Worm (Caenorhabditis elegans) whole organism, midembryonic: Measurements from ENCODE around the gene K05B2.4.

ENCODE experiments used
- T22C8.4 ChIP-seq: fragments of 200-800 bp; sonication (Bioruptor generic); IDR thresholded peaks from 2 replicates; pipeline ENCODE4 v1.3.6; 2022; ENCODE audit warnings: missing genetic modification characterization, missing compliant biosample characterization
- cog-1 ChIP-seq: sonication (generic microtip); optimal IDR thresholded peaks from 2 replicates; lab custom pipeline; 2016; ENCODE audit warnings: missing genetic modification characterization, missing compliant biosample characterization
- flt-1 ChIP-seq: fragments of 200-800 bp; sonication (Bioruptor generic); IDR thresholded peaks from 2 replicates; pipeline ENCODE4 v1.3.6; 2022; ENCODE audit warnings: missing genetic modification characterization, missing compliant biosample characterization
- klf-2 ChIP-seq: fragments of 200-800 bp; sonication (Bioruptor generic); conservative IDR thresholded peaks from 2 replicates; pipeline ENCODE4 v1.3.6; 2022; ENCODE audit warnings: missing genetic modification reagents, missing genetic modification characterization, missing compliant biosample characterization
- ref-1 ChIP-seq: fragments of 200-800 bp; sonication (Bioruptor generic); conservative IDR thresholded peaks from 2 replicates; pipeline ENCODE4 v1.3.6; 2022; ENCODE audit warnings: missing genetic modification reagents, missing genetic modification characterization, missing compliant biosample characterization
- tab-1 ChIP-seq: fragments of 200-800 bp; sonication (Bioruptor generic); IDR thresholded peaks from 2 replicates; pipeline ENCODE4 v1.3.6; 2022; ENCODE audit warnings: missing genetic modification characterization, missing compliant biosample characterization
- ztf-29 ChIP-seq: fragments of 200-800 bp; sonication (Bioruptor generic); IDR thresholded peaks from 2 replicates; pipeline ENCODE4 v1.3.6; 2022; ENCODE audit warnings: missing genetic modification reagents, missing genetic modification characterization, missing compliant biosample characterization

DNA sequence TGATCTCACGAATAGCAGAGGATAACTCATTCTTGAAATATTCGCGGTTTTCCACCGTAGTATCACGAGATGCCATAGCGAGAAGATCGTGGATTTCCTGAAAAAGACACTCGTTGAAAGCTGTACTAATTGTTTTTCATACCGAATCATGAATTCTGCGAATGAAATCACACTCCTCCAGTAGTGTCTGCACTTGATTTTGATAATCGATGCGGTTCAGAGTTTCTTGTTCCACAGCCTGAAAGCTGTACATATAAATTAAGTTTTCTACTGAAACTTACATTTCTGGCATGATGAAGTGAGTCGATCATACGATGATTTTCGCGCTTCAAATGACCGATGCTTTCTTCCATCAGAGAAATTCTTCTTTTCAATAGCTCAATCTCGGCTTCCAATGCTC lies 6.3 kb downstream of the K05B2.4 start:
- TF ChIP-seq klf-2 (no peak), ref-1 (GFP tag; lab: Robert Waterston, UW) (no peak), T22C8.4 (GFP tag; lab: Robert Waterston, UW) (no peak), cog-1 (tag; lab: Kevin White, UChicago) (no peak), flt-1 (no peak), tab-1 (no peak), ztf-29 (GFP tag; lab: Robert Waterston, UW) (no peak)
